Worm (Caenorhabditis elegans): ENCODE results near the gene aqp-2.

aqp-2 gene

DNA sequence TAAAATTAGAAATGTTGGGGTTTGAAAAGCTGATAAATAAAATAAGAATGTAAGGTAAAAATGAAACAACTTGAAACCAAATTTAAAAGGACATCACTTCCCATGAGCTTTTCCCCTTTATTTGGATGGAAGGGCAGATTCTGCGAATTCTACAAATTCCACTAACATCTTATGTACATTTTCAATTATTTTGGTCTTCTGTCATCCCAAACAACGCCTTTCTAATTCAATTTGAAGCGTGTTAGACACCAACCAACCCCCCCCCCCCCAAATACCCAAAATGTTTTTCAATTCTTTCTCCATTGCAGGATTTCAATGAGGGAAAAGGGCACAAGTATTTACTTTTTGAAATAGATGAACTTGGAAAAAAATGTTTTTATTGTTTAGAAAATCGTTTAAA is 3.9 kb upstream of the aqp-2 start:
- TF ChIP-seq jun-1 (tag; optimal IDR thresholded peaks at IDR 0.05) (no peak), unc-62 (GFP tag; optimal IDR thresholded peaks at IDR 0.05) (no peak), elt-1 (tag; optimal IDR thresholded peaks at IDR 0.05) (no peak), eor-1 (tag; optimal IDR thresholded peaks at IDR 0.05) (no peak), egl-27 (tag; optimal IDR thresholded peaks at IDR 0.05) (no peak), nhr-28 (tag; optimal IDR thresholded peaks at IDR 0.05) (no peak), sea-2 (GFP tag; optimal IDR thresholded peaks at IDR 0.05) (no peak), pha-4 (tag; optimal IDR thresholded peaks at IDR 0.05) (no peak), lsy-12 (tag; optimal IDR thresholded peaks at IDR 0.05) (no peak), fkh-10 (GFP tag; optimal IDR thresholded peaks at IDR 0.05) (no peak), nfya-1 (tag; optimal IDR thresholded peaks at IDR 0.05; ENCODE audit: insufficient read depth) (no peak), egl-5 (tag; optimal IDR thresholded peaks at IDR 0.05) (no peak), nhr-25 (tag; optimal IDR thresholded peaks at IDR 0.05) (no peak), aly-2 (tag; optimal IDR thresholded peaks at IDR 0.05) (no peak), fos-1 (tag; optimal IDR thresholded peaks at IDR 0.05) (no peak), nhr-77 (tag; optimal IDR thresholded peaks at IDR 0.05) (no peak), lin-39 (tag; optimal IDR thresholded peaks at IDR 0.05) (no peak), ztf-4 (tag; optimal IDR thresholded peaks at IDR 0.05) (no peak)

DNA sequence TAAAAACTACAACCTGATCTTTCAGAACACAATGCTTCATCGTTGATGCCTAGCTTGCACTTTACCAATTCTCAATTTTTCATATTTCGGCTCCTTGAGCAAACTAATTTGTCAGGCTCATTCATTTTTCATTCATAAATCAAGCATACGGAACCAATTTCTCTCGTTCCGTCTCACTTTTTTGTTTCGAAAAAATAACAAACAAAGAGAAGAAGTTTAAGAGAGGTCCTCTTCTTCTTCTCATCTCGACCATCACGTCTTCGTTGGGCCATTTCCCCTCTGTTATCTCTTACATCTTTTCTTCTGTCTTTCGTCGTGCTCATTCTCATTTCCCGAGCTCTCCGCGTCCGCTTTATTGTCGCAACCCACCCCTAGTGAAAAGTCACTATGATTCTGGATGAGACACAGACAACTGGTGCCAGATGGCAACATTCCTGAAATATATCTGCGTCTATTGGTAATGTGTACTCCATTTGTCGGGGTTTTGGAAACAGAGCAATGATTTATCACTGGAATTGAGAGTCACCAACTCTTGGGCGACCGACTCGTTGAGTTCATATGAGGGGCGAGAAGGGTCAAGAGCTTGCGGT is 3.0 kb upstream of the aqp-2 start:
- TF ChIP-seq nfya-1 (tag; optimal IDR thresholded peaks at IDR 0.05; ENCODE audit: insufficient read depth) (peak; percentile 64), elt-1 (tag; optimal IDR thresholded peaks at IDR 0.05) (peak; percentile 50), zag-1 (tag; optimal IDR thresholded peaks at IDR 0.05) (no peak), lin-39 (tag; optimal IDR thresholded peaks at IDR 0.05) (peak; percentile 82), egl-5 (tag; optimal IDR thresholded peaks at IDR 0.05) (peak; percentile 82)

DNA sequence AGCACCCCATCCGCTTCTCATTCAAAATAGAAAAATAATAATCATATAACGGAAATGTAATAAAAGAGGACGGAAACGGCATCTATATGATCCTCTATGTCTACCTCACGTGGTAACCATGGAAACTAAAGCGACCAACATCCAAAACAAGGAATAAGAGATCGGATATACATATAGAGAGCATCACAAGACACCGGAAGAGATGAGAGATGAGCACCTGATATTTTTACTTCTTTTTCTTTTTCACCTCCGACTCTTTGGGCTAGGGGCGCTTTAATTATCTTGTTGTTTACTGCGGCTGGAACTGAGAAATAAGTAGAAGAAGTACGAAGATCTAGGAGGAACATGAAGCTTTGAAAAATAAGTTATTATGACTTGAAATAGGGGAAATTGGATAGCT is 2.0 kb upstream of the aqp-2 start:
- TF ChIP-seq daf-12 (tag; optimal IDR thresholded peaks at IDR 0.05), result no peak
- peak; percentile 37 for TF ChIP-seq skn-1 (tag; optimal IDR thresholded peaks at IDR 0.05)
- TF ChIP-seq egl-5 (tag; optimal IDR thresholded peaks at IDR 0.05), result peak; percentile 32
- TF ChIP-seq fos-1 (tag; optimal IDR thresholded peaks at IDR 0.05), result no peak
- TF ChIP-seq nhr-11 (tag; optimal IDR thresholded peaks at IDR 0.05), result peak; percentile 27

DNA sequence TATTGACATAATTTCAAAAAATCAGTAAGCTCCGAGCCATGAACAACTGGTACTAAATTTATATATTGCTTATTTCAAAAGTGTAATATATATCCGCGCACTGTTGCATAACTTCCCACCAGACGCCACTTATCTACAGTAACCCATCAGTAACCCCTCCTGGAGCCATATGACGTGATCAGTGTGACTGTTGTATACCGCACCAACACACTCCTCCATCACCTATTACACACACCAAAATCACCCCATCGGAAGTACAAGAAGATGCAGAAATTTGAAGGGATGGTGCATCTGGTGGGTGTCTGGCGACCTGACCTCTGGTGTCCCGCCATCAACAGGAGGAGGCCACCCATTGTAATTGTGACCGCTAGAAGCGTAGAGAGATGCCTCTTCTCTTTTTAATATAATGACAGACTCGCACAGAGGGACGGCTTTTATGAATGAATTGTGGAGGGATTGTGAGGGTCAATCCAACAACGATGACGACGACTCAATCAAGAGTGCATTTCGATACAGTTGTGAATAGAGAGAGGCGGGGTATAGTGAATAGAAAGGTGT is 1.1 kb upstream of the aqp-2 start:
- no peak for TF ChIP-seq pqm-1 (tag; optimal IDR thresholded peaks at IDR 0.05)
- TF ChIP-seq pha-4 (tag; optimal IDR thresholded peaks at IDR 0.05), result no peak
- no peak for TF ChIP-seq ceh-28 (tag; optimal IDR thresholded peaks at IDR 0.05)
- no peak for TF ChIP-seq nhr-76 (tag; optimal IDR thresholded peaks at IDR 0.05)
- TF ChIP-seq unc-62 (GFP tag; optimal IDR thresholded peaks at IDR 0.05), result no peak
- no peak for TF ChIP-seq zag-1 (tag; optimal IDR thresholded peaks at IDR 0.05)
- TF ChIP-seq aly-2 (tag; optimal IDR thresholded peaks at IDR 0.05), result no peak
- TF ChIP-seq ceh-9 (tag; optimal IDR thresholded peaks at IDR 0.05), result no peak
- TF ChIP-seq nhr-12 (tag; optimal IDR thresholded peaks at IDR 0.05), result no peak
- no peak for TF ChIP-seq ZK546.5 (tag; optimal IDR thresholded peaks at IDR 0.05)
- no peak for TF ChIP-seq hmg-11 (tag; optimal IDR thresholded peaks at IDR 0.05)
- TF ChIP-seq nhr-43 (tag; optimal IDR thresholded peaks at IDR 0.05; ENCODE audit: poor library complexity, severe bottlenecking), result no peak

DNA sequence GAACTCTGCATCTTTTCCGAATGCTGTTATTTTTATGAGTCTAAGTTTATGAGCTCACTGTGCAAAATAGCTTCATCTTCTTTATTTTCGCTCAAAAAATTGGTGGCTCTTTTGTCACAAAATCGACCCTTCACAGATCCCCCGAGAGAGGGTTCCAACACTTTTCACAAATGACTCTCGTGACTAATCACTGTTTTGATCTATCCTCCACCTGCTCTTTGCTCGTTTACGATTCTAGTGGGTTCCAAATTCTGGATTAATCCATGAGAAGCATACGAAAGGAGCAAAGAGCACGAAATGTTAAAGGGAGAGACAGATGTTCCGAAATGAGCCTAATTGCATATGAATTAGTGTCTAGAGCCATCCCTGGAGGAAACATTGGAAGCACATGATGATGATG is 378 bp downstream of the aqp-2 start:
- no peak for TF ChIP-seq snpc-4 (tag; optimal IDR thresholded peaks at IDR 0.05)
- peak; percentile 52 for TF ChIP-seq lin-39 (tag; optimal IDR thresholded peaks at IDR 0.05)
- TF ChIP-seq tbx-2 (tag; optimal IDR thresholded peaks at IDR 0.05), result no peak

DNA sequence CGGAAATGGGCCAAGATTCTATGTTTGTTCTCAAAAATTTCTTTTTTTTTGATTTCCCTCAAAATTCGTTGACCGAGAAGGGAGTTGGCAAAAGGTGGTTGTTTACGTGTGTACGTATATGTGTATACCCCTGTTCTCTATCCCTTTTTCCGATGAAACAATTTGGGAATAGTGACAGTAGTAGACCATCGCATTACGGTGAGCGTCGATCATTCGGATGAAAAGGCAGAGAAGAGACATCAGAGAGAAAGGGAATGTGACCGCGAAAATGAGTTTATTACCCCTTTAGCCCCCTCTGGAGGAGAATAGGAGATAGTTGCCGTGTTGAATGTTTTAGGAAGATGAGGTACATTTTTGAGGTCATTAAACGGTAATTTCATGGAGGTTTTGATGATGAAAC is 1.8 kb downstream of the aqp-2 start:
- TF ChIP-seq jun-1 (tag; optimal IDR thresholded peaks at IDR 0.05) (no peak), nhr-67 (tag; optimal IDR thresholded peaks at IDR 0.05) (no peak), nhr-237 (tag; optimal IDR thresholded peaks at IDR 0.05) (no peak), hmg-11 (tag; optimal IDR thresholded peaks at IDR 0.05) (no peak), fkh-2 (tag; optimal IDR thresholded peaks at IDR 0.05) (no peak), nhr-23 (tag; optimal IDR thresholded peaks at IDR 0.05) (peak; percentile 24)

All from whole organism, L3 larva.